Fruit fly (Drosophila melanogaster) whole organism, embryonic: Measurements from ENCODE around the gene CG4730.

Source experiments
- ATbp ChIP-seq: fragments of 200-800 bp; sonication (Bioruptor generic); optimal IDR thresholded peaks from 2 replicates; lab custom pipeline; 2017; ENCODE audit warnings: missing biosample characterization, mild to moderate bottlenecking, missing genetic modification characterization, missing genetic modification reagents
- Atf-2 ChIP-seq: fragments of 200-800 bp; sonication (Bioruptor generic); optimal IDR thresholded peaks from 2 replicates; lab custom pipeline; 2016; ENCODE audit warnings: missing biosample characterization, missing genetic modification characterization
- Awh ChIP-seq: fragments of 200-800 bp; sonication (Bioruptor generic); IDR thresholded peaks from 2 replicates; pipeline ENCODE4, ENCODE4 v1.3.6; 2022; ENCODE audit warnings: missing biosample characterization, missing genetic modification characterization
- CG11560 ChIP-seq: fragments of 200-800 bp; sonication (Bioruptor generic); IDR thresholded peaks from 3 replicates; pipeline ENCODE4 v1.3.6; 2022; ENCODE audit warnings: missing biosample characterization, missing genetic modification characterization
- CG12391 ChIP-seq: fragments of 200-800 bp; sonication (Bioruptor generic); optimal IDR thresholded peaks from 3 replicates; lab custom pipeline; 2018; ENCODE audit warnings: missing biosample characterization, mild to moderate bottlenecking, missing genetic modification characterization, moderate library complexity
- CG15479 ChIP-seq: fragments of 200-800 bp; sonication (Bioruptor generic); optimal IDR thresholded peaks from 3 replicates; lab custom pipeline; 2019; ENCODE audit warnings: missing biosample characterization, mild to moderate bottlenecking, missing genetic modification characterization, moderate library complexity
- CG15514 ChIP-seq: fragments of 200-800 bp; sonication (Bioruptor generic); optimal IDR thresholded peaks from 3 replicates; lab custom pipeline; 2017; ENCODE audit warnings: missing biosample characterization, missing genetic modification characterization, mild to moderate bottlenecking, moderate library complexity, missing genetic modification reagents
- CG1602 ChIP-seq: fragments of 200-800 bp; sonication (Bioruptor generic); optimal IDR thresholded peaks from 3 replicates; lab custom pipeline; 2016; ENCODE audit warnings: missing biosample characterization, missing genetic modification characterization
- CG16815 ChIP-seq: fragments of 200-800 bp; sonication (Bioruptor generic); optimal IDR thresholded peaks from 3 replicates; lab custom pipeline; 2017; ENCODE audit warnings: missing biosample characterization, mild to moderate bottlenecking, missing genetic modification characterization
- CG17568 ChIP-seq: fragments of 200-800 bp; sonication (Bioruptor generic); optimal IDR thresholded peaks from 2 replicates; lab custom pipeline; 2018; ENCODE audit warnings: missing biosample characterization, mild to moderate bottlenecking, missing genetic modification characterization, moderate library complexity
- CG2678 ChIP-seq: fragments of 200-800 bp; sonication (Bioruptor generic); optimal IDR thresholded peaks from 3 replicates; lab custom pipeline; 2019; ENCODE audit warnings: missing biosample characterization, mild to moderate bottlenecking, missing genetic modification characterization, moderate library complexity
- CG3281 ChIP-seq: fragments of 200-800 bp; sonication (Bioruptor generic); optimal IDR thresholded peaks from 3 replicates; lab custom pipeline; 2017; ENCODE audit warnings: missing biosample characterization, mild to moderate bottlenecking, missing genetic modification characterization
- CG3726 ChIP-seq: fragments of 200-800 bp; sonication (Bioruptor generic); IDR thresholded peaks from 3 replicates; pipeline ENCODE4, ENCODE4 v1.3.6; 2022; ENCODE audit warnings: missing biosample characterization, missing genetic modification characterization
- CG8089 ChIP-seq: fragments of 200-800 bp; sonication (Bioruptor generic); optimal IDR thresholded peaks from 3 replicates; lab custom pipeline; 2016; ENCODE audit warnings: missing biosample characterization, missing genetic modification characterization
- CoRest ChIP-seq: fragments of 200-800 bp; sonication (Bioruptor generic); optimal IDR thresholded peaks from 3 replicates; lab custom pipeline; 2018; ENCODE audit warnings: missing biosample characterization, mild to moderate bottlenecking, missing genetic modification characterization, moderate library complexity
- Dip2 ChIP-seq: fragments of 200-800 bp; sonication (Bioruptor generic); IDR thresholded peaks from 2 replicates; pipeline ENCODE4 v1.3.6; 2022; ENCODE audit warnings: missing biosample characterization, missing genetic modification characterization
- Dip3 ChIP-seq: fragments of 200-800 bp; sonication (Bioruptor generic); optimal IDR thresholded peaks from 3 replicates; lab custom pipeline; 2016; ENCODE audit warnings: missing biosample characterization, missing genetic modification characterization
- E2f1 ChIP-seq: fragments of 200-800 bp; sonication (Bioruptor generic); IDR thresholded peaks from 2 replicates; pipeline ENCODE4 v1.3.6; 2022; ENCODE audit warnings: missing biosample characterization, missing genetic modification characterization
- ERR ChIP-seq: fragments of 200-800 bp; sonication (Bioruptor generic); optimal IDR thresholded peaks from 2 replicates; lab custom pipeline; 2016; ENCODE audit warnings: missing biosample characterization, missing genetic modification characterization
- HLH3B ChIP-seq: fragments of 200-800 bp; sonication (Bioruptor generic); IDR thresholded peaks from 2 replicates; pipeline ENCODE4 v1.3.6; 2022; ENCODE audit warnings: missing biosample characterization, missing genetic modification characterization
- Ptx1 ChIP-seq: fragments of 200-800 bp; sonication (Bioruptor generic); IDR thresholded peaks from 2 replicates; pipeline ENCODE4 v1.3.6; 2022; ENCODE audit warnings: missing biosample characterization, missing genetic modification characterization
- Rfx ChIP-seq: fragments of 200-800 bp; sonication (Bioruptor generic); IDR thresholded peaks from 2 replicates; pipeline ENCODE4 v1.3.6; 2022; ENCODE audit warnings: missing biosample characterization, missing genetic modification characterization
- Ssrp ChIP-seq: fragments of 200-800 bp; sonication (Bioruptor generic); optimal IDR thresholded peaks from 2 replicates; lab custom pipeline; 2018; ENCODE audit warnings: missing biosample characterization, mild to moderate bottlenecking, missing genetic modification characterization, moderate library complexity
- Stat92E ChIP-seq, 3 experiments: fragments of >200 bp in 2 of 3; fragments of 200-800 bp in 1 of 3; sonication (Bioruptor generic) in 1 of 3; optimal IDR thresholded peaks; 2 replicates each; lab custom pipeline; 2017 to 2019; ENCODE audit warnings: missing biosample characterization in 3 of 3, missing genetic modification characterization in 3 of 3, mild to moderate bottlenecking in 1 of 3, moderate library complexity in 1 of 3
- ac ChIP-seq: fragments of 200-800 bp; sonication (Bioruptor generic); optimal IDR thresholded peaks from 3 replicates; lab custom pipeline; 2017; ENCODE audit warnings: missing biosample characterization, mild to moderate bottlenecking, missing genetic modification characterization
- ap ChIP-seq: fragments of 200-800 bp; sonication (Bioruptor generic); IDR thresholded peaks from 2 replicates; pipeline ENCODE4 v1.3.6; 2022; ENCODE audit warnings: missing biosample characterization, missing genetic modification characterization
- cas ChIP-seq: fragments of 200-800 bp; sonication (Bioruptor generic); IDR thresholded peaks from 2 replicates; pipeline ENCODE4 v1.3.6; 2022; ENCODE audit warnings: missing biosample characterization, missing genetic modification characterization
- dati ChIP-seq: fragments of 200-800 bp; sonication (Bioruptor generic); IDR thresholded peaks from 2 replicates; pipeline ENCODE4 v1.3.6; 2022; ENCODE audit warnings: missing biosample characterization, missing genetic modification characterization
- dimm ChIP-seq: fragments of 200-800 bp; sonication (Bioruptor generic); IDR thresholded peaks from 2 replicates; pipeline ENCODE4 v1.3.6; 2022; ENCODE audit warnings: missing biosample characterization, missing genetic modification characterization
- dmrt11E ChIP-seq: fragments of 200-800 bp; sonication (Bioruptor generic); optimal IDR thresholded peaks from 3 replicates; lab custom pipeline; 2018; ENCODE audit warnings: missing biosample characterization, mild to moderate bottlenecking, missing genetic modification characterization, moderate library complexity
- dpn ChIP-seq, 2 experiments: fragments of 200-800 bp; sonication (Bioruptor generic); optimal IDR thresholded peaks; 3 replicates each; lab custom pipeline; 2016; ENCODE audit warnings: missing biosample characterization in 2 of 2, missing genetic modification characterization in 2 of 2
- esg ChIP-seq: fragments of 200-800 bp; sonication (Bioruptor generic); conservative IDR thresholded peaks from 2 replicates; pipeline ENCODE4 v1.3.6; 2022; ENCODE audit warnings: missing biosample characterization, missing genetic modification characterization
- fu2 ChIP-seq: fragments of 200-800 bp; sonication (Bioruptor generic); optimal IDR thresholded peaks from 2 replicates; lab custom pipeline; 2016; ENCODE audit warnings: missing biosample characterization, missing genetic modification characterization
- gem ChIP-seq: fragments of 200-800 bp; sonication (Bioruptor generic); optimal IDR thresholded peaks from 2 replicates; lab custom pipeline; 2019; ENCODE audit warnings: missing biosample characterization, mild to moderate bottlenecking, missing genetic modification characterization, moderate library complexity
- gsb-n ChIP-seq: fragments of 200-800 bp; sonication (Bioruptor generic); optimal IDR thresholded peaks from 3 replicates; lab custom pipeline; 2018; ENCODE audit warnings: missing biosample characterization, mild to moderate bottlenecking, missing genetic modification characterization
- hth ChIP-seq: fragments of >200 bp; optimal IDR thresholded peaks from 2 replicates; lab custom pipeline; 2017; ENCODE audit warnings: inconsistent platforms
- jing ChIP-seq: fragments of 200-800 bp; sonication (Bioruptor generic); optimal IDR thresholded peaks from 2 replicates; lab custom pipeline; 2018; ENCODE audit warnings: missing biosample characterization, mild to moderate bottlenecking, missing genetic modification characterization
- lilli ChIP-seq: fragments of 200-800 bp; sonication (Bioruptor generic); optimal IDR thresholded peaks from 3 replicates; lab custom pipeline; 2016; ENCODE audit warnings: missing biosample characterization, missing genetic modification characterization
- lmd ChIP-seq: fragments of 200-800 bp; sonication (Bioruptor generic); IDR thresholded peaks from 2 replicates; pipeline ENCODE4 v1.3.6; 2022; ENCODE audit warnings: missing biosample characterization, missing genetic modification characterization
- lola ChIP-seq, 3 experiments: fragments of >200 bp in 2 of 3; fragments of 200-800 bp in 1 of 3; sonication (Bioruptor generic) in 1 of 3; optimal IDR thresholded peaks; 2 replicates each; lab custom pipeline; 2017 to 2019; ENCODE audit warnings: missing biosample characterization in 3 of 3, missing genetic modification characterization in 3 of 3, mild to moderate bottlenecking in 1 of 3, moderate library complexity in 1 of 3
- nmo ChIP-seq: fragments of 200-800 bp; sonication (Bioruptor generic); optimal IDR thresholded peaks from 2 replicates; lab custom pipeline; 2018; ENCODE audit warnings: missing biosample characterization, mild to moderate bottlenecking, missing genetic modification characterization, moderate library complexity
- odd ChIP-seq: fragments of 200-800 bp; sonication (Bioruptor generic); optimal IDR thresholded peaks from 2 replicates; lab custom pipeline; 2017; ENCODE audit warnings: missing biosample characterization, mild to moderate bottlenecking, missing genetic modification characterization
- p53 ChIP-seq: fragments of 200-800 bp; sonication (Bioruptor generic); optimal IDR thresholded peaks from 2 replicates; lab custom pipeline; 2016; ENCODE audit warnings: missing biosample characterization, missing genetic modification characterization
- pfk ChIP-seq: fragments of 200-800 bp; sonication (Bioruptor generic); optimal IDR thresholded peaks from 2 replicates; lab custom pipeline; 2018; ENCODE audit warnings: missing biosample characterization, mild to moderate bottlenecking, missing genetic modification characterization, moderate library complexity
- pzg ChIP-seq: fragments of 200-800 bp; sonication (Bioruptor generic); optimal IDR thresholded peaks from 3 replicates; lab custom pipeline; 2018; ENCODE audit warnings: missing biosample characterization, mild to moderate bottlenecking, missing genetic modification characterization, moderate library complexity
- sd ChIP-seq: fragments of 200-800 bp; sonication (Bioruptor generic); optimal IDR thresholded peaks from 3 replicates; lab custom pipeline; 2018; ENCODE audit warnings: missing biosample characterization, mild to moderate bottlenecking, missing genetic modification characterization, moderate library complexity
- sima ChIP-seq: fragments of 200-800 bp; sonication (Bioruptor generic); optimal IDR thresholded peaks from 2 replicates; lab custom pipeline; 2016; ENCODE audit warnings: missing biosample characterization, missing genetic modification characterization
- sug ChIP-seq: fragments of 200-800 bp; optimal IDR thresholded peaks from 2 replicates; lab custom pipeline; 2019; ENCODE audit warnings: missing biosample characterization, mild to moderate bottlenecking, missing genetic modification characterization, moderate library complexity
- tgo ChIP-seq: fragments of 200-800 bp; sonication (Bioruptor generic); IDR thresholded peaks from 3 replicates; pipeline ENCODE4 v1.3.6; 2022; ENCODE audit warnings: missing biosample characterization, missing genetic modification characterization
- tup ChIP-seq: fragments of 200-800 bp; sonication (Bioruptor generic); optimal IDR thresholded peaks from 2 replicates; lab custom pipeline; 2016; ENCODE audit warnings: missing biosample characterization, mild to moderate bottlenecking, missing genetic modification characterization, moderate library complexity
- tx ChIP-seq: fragments of 200-800 bp; sonication (Bioruptor generic); optimal IDR thresholded peaks from 2 replicates; lab custom pipeline; 2016; ENCODE audit warnings: missing biosample characterization, missing genetic modification characterization

Gene CG4730

dm6 chr3R:25652066-25652720 lies 26.3 kb downstream of the CG4730 start (continued):
- TF ChIP-seq p53 (no peak), sd (tag; lab: Kevin White, UChicago) (no peak), Dip2 (GFP tag; lab: Robert Waterston, UW) (no peak), dati (no peak), Atf-2 (GFP tag; lab: Kevin White, UChicago) (no peak), CG8089 (GFP tag; lab: Kevin White, UChicago) (no peak), dmrt11E (tag; lab: Kevin White, UChicago) (no peak), tup (no peak), CG15514 (GFP tag; lab: Kevin White, UChicago) (peak; percentile 17), Ptx1 (GFP tag; lab: Robert Waterston, UW) (no peak), sug (tag; lab: Kevin White, UChicago) (peak; percentile 6), sima (no peak), dpn (GFP tag; optimal IDR thresholded peaks at IDR 0.05; lab: Kevin White, UChicago) (no peak), CG3726 (GFP tag; lab: Robert Waterston, UW) (no peak), tx (GFP tag; lab: Kevin White, UChicago) (no peak), fu2 (GFP tag; lab: Kevin White, UChicago) (no peak), CG2678 (tag; lab: Kevin White, UChicago) (no peak), Stat92E (GFP tag; optimal IDR thresholded peaks at IDR 0.05; lab: Kevin White, UChicago) (no peak), lilli (GFP tag; lab: Kevin White, UChicago) (no peak), Ssrp (tag; lab: Kevin White, UChicago) (no peak), ac (GFP tag; lab: Kevin White, UChicago) (no peak), jing (GFP tag; lab: Kevin White, UChicago) (no peak), CG1602 (no peak), tgo (GFP tag; lab: Robert Waterston, UW) (no peak), nmo (GFP tag; lab: Kevin White, UChicago) (no peak), Rfx (GFP tag; lab: Robert Waterston, UW) (peak; percentile 22; the same call in 1 of the 2 replicates), E2f1 (GFP tag; lab: Robert Waterston, UW) (no peak), ERR (GFP tag; lab: Kevin White, UChicago) (peak; percentile 25), gem (tag; lab: Kevin White, UChicago) (no peak), odd (no peak), CG11560 (tag; lab: Robert Waterston, UW) (no peak), Dip3 (GFP tag; lab: Kevin White, UChicago) (no peak), Awh (GFP tag; lab: Robert Waterston, UW) (no peak), CG3281 (GFP tag; lab: Kevin White, UChicago) (no peak), cas (GFP tag; lab: Robert Waterston, UW) (no peak), CoRest (tag; lab: Kevin White, UChicago) (no peak), ATbp (GFP tag; lab: Kevin White, UChicago) (no peak), CG17568 (GFP tag; lab: Kevin White, UChicago) (no peak), CG12391 (tag; lab: Kevin White, UChicago) (no peak), hth (no peak), gsb-n (tag; lab: Kevin White, UChicago) (no peak), lmd (no peak), CG15479 (GFP tag; lab: Kevin White, UChicago) (no peak), dimm (GFP tag; lab: Robert Waterston, UW) (no peak), pzg (GFP tag; lab: Kevin White, UChicago) (peak; percentile 29), lola (GFP tag; optimal IDR thresholded peaks at IDR 0.05; lab: Kevin White, UChicago) (no peak), esg (no peak), CG16815 (GFP tag; lab: Kevin White, UChicago) (no peak), HLH3B (GFP tag; lab: Robert Waterston, UW) (no peak), ap (no peak), pfk (GFP tag; lab: Kevin White, UChicago) (no peak)
